Worm (Caenorhabditis elegans) whole organism, young adult: Measurements from ENCODE around the gene C15H7.4.

Source experiments
- B0019.2 ChIP-seq: fragments of 200-800 bp; sonication (Bioruptor generic); conservative IDR thresholded peaks from 2 replicates; pipeline ENCODE4 v1.3.6; 2022; ENCODE audit warnings: missing genetic modification reagents, missing genetic modification characterization, missing compliant biosample characterization
- F49E8.2 ChIP-seq: sonication (generic microtip); optimal IDR thresholded peaks from 3 replicates; lab custom pipeline; 2017; ENCODE audit warnings: missing genetic modification characterization, mild to moderate bottlenecking, missing compliant biosample characterization, antibody characterized with exemption, moderate library complexity; ENCODE audit not compliant: insufficient read depth
- attf-5 ChIP-seq: fragments of 200-800 bp; sonication (Bioruptor generic); optimal IDR thresholded peaks from 2 replicates; lab custom pipeline; 2018; ENCODE audit warnings: mild to moderate bottlenecking, missing genetic modification characterization, missing compliant biosample characterization
- bed-2 ChIP-seq: fragments of 200-800 bp; sonication (Bioruptor generic); IDR thresholded peaks from 2 replicates; pipeline ENCODE4 v1.3.6; 2022; ENCODE audit warnings: missing genetic modification reagents, missing genetic modification characterization, missing compliant biosample characterization
- chd-7 ChIP-seq: sonication (generic microtip); optimal IDR thresholded peaks from 2 replicates; lab custom pipeline; 2016; ENCODE audit warnings: mild to moderate bottlenecking, missing genetic modification characterization, moderate library complexity, missing compliant biosample characterization
- egrh-3 ChIP-seq: fragments of 200-800 bp; sonication (Bioruptor generic); IDR thresholded peaks from 2 replicates; pipeline ENCODE4 v1.3.6; 2022; ENCODE audit warnings: missing genetic modification reagents, missing genetic modification characterization, missing compliant biosample characterization
- lsy-27 ChIP-seq: sonication (generic microtip); optimal IDR thresholded peaks from 2 replicates; lab custom pipeline; 2017; ENCODE audit warnings: missing genetic modification characterization, mild to moderate bottlenecking, missing compliant biosample characterization, antibody characterized with exemption, missing genotype, borderline replicate concordance; ENCODE audit not compliant: insufficient read depth
- sptf-2 ChIP-seq: fragments of 200-800 bp; sonication (Bioruptor generic); optimal IDR thresholded peaks from 2 replicates; lab custom pipeline; 2018; ENCODE audit warnings: mild to moderate bottlenecking, missing genetic modification characterization, missing compliant biosample characterization
- tlf-1 ChIP-seq: fragments of 200-800 bp; sonication (Bioruptor generic); optimal IDR thresholded peaks from 2 replicates; lab custom pipeline; 2018; ENCODE audit warnings: mild to moderate bottlenecking, missing genetic modification characterization, missing compliant biosample characterization
- unc-130 ChIP-seq: sonication (generic microtip); optimal IDR thresholded peaks from 2 replicates; lab custom pipeline; 2016; ENCODE audit warnings: missing genetic modification reagents, missing genetic modification characterization, missing compliant biosample characterization
- ztf-26 ChIP-seq: sonication (generic microtip); optimal IDR thresholded peaks from 2 replicates; lab custom pipeline; 2017; ENCODE audit warnings: missing genetic modification characterization, missing compliant biosample characterization

- TF ChIP-seq unc-130 (GFP tag; lab: Kevin White, UChicago), result no peak
- no peak for TF ChIP-seq bed-2 (GFP tag; lab: Robert Waterston, UW)
- no peak for TF ChIP-seq lsy-27 (tag; lab: Kevin White, UChicago)
- peak; percentile 92 for TF ChIP-seq attf-5 (GFP tag; lab: Kevin White, UChicago)
- TF ChIP-seq tlf-1 (GFP tag; lab: Kevin White, UChicago), result peak; percentile 54
- TF ChIP-seq B0019.2 (GFP tag; lab: Robert Waterston, UW), result no peak
- TF ChIP-seq sptf-2, result no peak
- TF ChIP-seq F49E8.2 (tag; lab: Kevin White, UChicago), result no peak
- peak; percentile 69 for TF ChIP-seq ztf-26
- peak; percentile 89 for TF ChIP-seq egrh-3 (GFP tag; lab: Robert Waterston, UW)
- TF ChIP-seq chd-7 (tag; lab: Kevin White, UChicago), result peak; percentile 78
These were observed 36.5 kb downstream of the C15H7.4 start, which contains the start of gene hlh-11 for ce11 chrIII:9619079-9619761.
